Fruit fly (Drosophila melanogaster) whole organism, embryonic: Measurements from ENCODE around the gene CG15803.

Experiments used
- ATbp ChIP-seq: fragments of 200-800 bp; sonication (Bioruptor generic); optimal IDR thresholded peaks from 2 replicates; lab custom pipeline; 2017; ENCODE audit warnings: missing biosample characterization, mild to moderate bottlenecking, missing genetic modification characterization, missing genetic modification reagents
- B-H2 ChIP-seq: fragments of 200-800 bp; sonication (Bioruptor generic); optimal IDR thresholded peaks from 2 replicates; lab custom pipeline; 2018; ENCODE audit warnings: missing biosample characterization, mild to moderate bottlenecking, missing genetic modification characterization
- C15 ChIP-seq: fragments of 200-800 bp; sonication (Bioruptor generic); IDR thresholded peaks from 3 replicates; pipeline ENCODE4 v1.3.6; 2022; ENCODE audit warnings: missing biosample characterization, missing genetic modification characterization
- CG10543 ChIP-seq: fragments of 200-800 bp; sonication (Bioruptor generic); optimal IDR thresholded peaks from 3 replicates; lab custom pipeline; 2017; ENCODE audit warnings: missing biosample characterization, mild to moderate bottlenecking, missing genetic modification characterization, moderate library complexity
- CG10654 ChIP-seq: fragments of 200-800 bp; sonication (Bioruptor generic); optimal IDR thresholded peaks from 2 replicates; lab custom pipeline; 2016; ENCODE audit warnings: missing biosample characterization, missing genetic modification characterization
- CG13287 ChIP-seq: fragments of 200-800 bp; sonication (Bioruptor generic); IDR thresholded peaks from 2 replicates; pipeline ENCODE4 v1.3.6; 2022; ENCODE audit warnings: missing biosample characterization, missing genetic modification characterization; ENCODE audit not compliant: partially characterized antibody
- CG14014 ChIP-seq: fragments of 200-800 bp; sonication (Bioruptor generic); IDR thresholded peaks from 2 replicates; pipeline ENCODE4 v1.3.6; 2022; ENCODE audit warnings: missing biosample characterization, missing genetic modification characterization
- CG15269 ChIP-seq: fragments of 200-800 bp; sonication (Bioruptor generic); optimal IDR thresholded peaks from 2 replicates; lab custom pipeline; 2018; ENCODE audit warnings: missing biosample characterization, mild to moderate bottlenecking, missing genetic modification characterization, moderate library complexity
- CG1647 ChIP-seq: fragments of 200-800 bp; sonication (Bioruptor generic); optimal IDR thresholded peaks from 3 replicates; lab custom pipeline; 2016; ENCODE audit warnings: missing biosample characterization, missing genetic modification characterization
- CG16863 ChIP-seq: fragments of 200-800 bp; sonication (Bioruptor generic); optimal IDR thresholded peaks from 3 replicates; lab custom pipeline; 2016; ENCODE audit warnings: missing biosample characterization, missing genetic modification characterization
- CG17186 ChIP-seq: fragments of 200-800 bp; sonication (Bioruptor generic); optimal IDR thresholded peaks from 3 replicates; lab custom pipeline; 2017; ENCODE audit warnings: missing biosample characterization, missing genetic modification reagents, missing genetic modification characterization
- CG17361 ChIP-seq: fragments of 200-800 bp; sonication (Bioruptor generic); IDR thresholded peaks from 3 replicates; pipeline ENCODE4 v1.3.6; 2022; ENCODE audit warnings: missing biosample characterization, missing genetic modification characterization
- CG18476 ChIP-seq: fragments of 200-800 bp; sonication (Bioruptor generic); optimal IDR thresholded peaks from 2 replicates; lab custom pipeline; 2016; ENCODE audit warnings: missing biosample characterization, mild to moderate bottlenecking, missing genetic modification characterization
- CG3065 ChIP-seq: fragments of 200-800 bp; sonication (Bioruptor generic); optimal IDR thresholded peaks from 2 replicates; lab custom pipeline; 2016; ENCODE audit warnings: missing biosample characterization, missing genetic modification characterization
- CG31441 ChIP-seq: fragments of 200-800 bp; sonication (Bioruptor generic); IDR thresholded peaks from 2 replicates; pipeline ENCODE4 v1.3.6; 2022; ENCODE audit warnings: missing biosample characterization, missing genetic modification characterization
- CG3281 ChIP-seq: fragments of 200-800 bp; sonication (Bioruptor generic); optimal IDR thresholded peaks from 3 replicates; lab custom pipeline; 2017; ENCODE audit warnings: missing biosample characterization, mild to moderate bottlenecking, missing genetic modification characterization
- CG4328 ChIP-seq: fragments of 200-800 bp; sonication (Bioruptor generic); optimal IDR thresholded peaks from 3 replicates; lab custom pipeline; 2017; ENCODE audit warnings: missing biosample characterization, missing genetic modification reagents, missing genetic modification characterization
- CG5245 ChIP-seq: fragments of 200-800 bp; sonication (Bioruptor generic); optimal IDR thresholded peaks from 3 replicates; lab custom pipeline; 2016; ENCODE audit warnings: missing biosample characterization, missing genetic modification characterization
- CG5953 ChIP-seq: fragments of 200-800 bp; sonication (Bioruptor generic); IDR thresholded peaks from 2 replicates; pipeline ENCODE4 v1.3.6; 2022; ENCODE audit warnings: missing biosample characterization, missing genetic modification characterization
- CG6254 ChIP-seq: fragments of 200-800 bp; sonication (Bioruptor generic); optimal IDR thresholded peaks from 3 replicates; lab custom pipeline; 2017; ENCODE audit warnings: mild to moderate bottlenecking, missing biosample characterization, missing genetic modification reagents, missing genetic modification characterization
- Dek ChIP-seq: fragments of 200-800 bp; sonication (Bioruptor generic); optimal IDR thresholded peaks from 3 replicates; lab custom pipeline; 2019; ENCODE audit warnings: missing biosample characterization, mild to moderate bottlenecking, missing genetic modification characterization, moderate library complexity
- Dip2 ChIP-seq: fragments of 200-800 bp; sonication (Bioruptor generic); IDR thresholded peaks from 2 replicates; pipeline ENCODE4 v1.3.6; 2022; ENCODE audit warnings: missing biosample characterization, missing genetic modification characterization
- E2f2 ChIP-seq: fragments of 200-800 bp; sonication (Bioruptor generic); IDR thresholded peaks from 2 replicates; pipeline ENCODE4 v1.3.6; 2022; ENCODE audit warnings: missing biosample characterization, missing genetic modification characterization
- ERR ChIP-seq: fragments of 200-800 bp; sonication (Bioruptor generic); optimal IDR thresholded peaks from 2 replicates; lab custom pipeline; 2016; ENCODE audit warnings: missing biosample characterization, missing genetic modification characterization
- H2.0 ChIP-seq: fragments of 200-800 bp; sonication (Bioruptor generic); IDR thresholded peaks from 2 replicates; pipeline ENCODE4 v1.3.6; 2022; ENCODE audit warnings: missing biosample characterization, missing genetic modification characterization
- HLH4C ChIP-seq: fragments of 200-800 bp; sonication (Bioruptor generic); IDR thresholded peaks from 3 replicates; pipeline ENCODE4 v1.3.6; 2022; ENCODE audit warnings: missing biosample characterization, missing genetic modification characterization; ENCODE audit not compliant: partially characterized antibody
- Hey ChIP-seq: fragments of 200-800 bp; sonication (Bioruptor generic); optimal IDR thresholded peaks from 3 replicates; lab custom pipeline; 2018; ENCODE audit warnings: missing biosample characterization, mild to moderate bottlenecking, missing genetic modification characterization
- Hsf ChIP-seq: fragments of 200-800 bp; sonication (Bioruptor generic); optimal IDR thresholded peaks from 3 replicates; lab custom pipeline; 2016; ENCODE audit warnings: missing biosample characterization, missing genetic modification characterization
- Jarid2 ChIP-seq: fragments of 200-800 bp; sonication (Bioruptor generic); optimal IDR thresholded peaks from 3 replicates; lab custom pipeline; 2017; ENCODE audit warnings: mild to moderate bottlenecking, missing biosample characterization, missing genetic modification reagents, missing genetic modification characterization
- Lpt ChIP-seq: fragments of >200 bp; optimal IDR thresholded peaks from 2 replicates; lab custom pipeline; 2018; ENCODE audit warnings: missing biosample characterization, missing genetic modification characterization
- MESR4 ChIP-seq: fragments of 200-800 bp; sonication (Bioruptor generic); optimal IDR thresholded peaks from 2 replicates; lab custom pipeline; 2018; ENCODE audit warnings: missing biosample characterization, mild to moderate bottlenecking, missing genetic modification characterization, moderate library complexity
- Nf-YB ChIP-seq: fragments of 200-800 bp; sonication (Bioruptor generic); optimal IDR thresholded peaks from 3 replicates; lab custom pipeline; 2019; ENCODE audit warnings: missing biosample characterization, mild to moderate bottlenecking, missing genetic modification characterization, moderate library complexity
- Oaz ChIP-seq: fragments of 200-800 bp; sonication (Bioruptor generic); IDR thresholded peaks from 2 replicates; pipeline ENCODE4 v1.3.6; 2022; ENCODE audit warnings: missing biosample characterization, missing genetic modification characterization
- Six4 ChIP-seq: fragments of 200-800 bp; sonication (Bioruptor generic); optimal IDR thresholded peaks from 2 replicates; lab custom pipeline; 2016; ENCODE audit warnings: missing biosample characterization, missing genetic modification characterization
- Tbp ChIP-seq: fragments of >200 bp; optimal IDR thresholded peaks from 2 replicates; lab custom pipeline; 2018; ENCODE audit warnings: missing biosample characterization, missing genetic modification characterization
- bcd ChIP-seq: fragments of 200-800 bp; sonication (Bioruptor generic); optimal IDR thresholded peaks from 2 replicates; lab custom pipeline; 2017; ENCODE audit warnings: missing biosample characterization, mild to moderate bottlenecking, missing genetic modification characterization
- bigmax ChIP-seq: fragments of 200-800 bp; sonication (Bioruptor generic); optimal IDR thresholded peaks from 2 replicates; lab custom pipeline; 2018; ENCODE audit warnings: missing biosample characterization, mild to moderate bottlenecking, missing genetic modification characterization
- cg ChIP-seq: fragments of 200-800 bp; sonication (Bioruptor generic); optimal IDR thresholded peaks from 3 replicates; lab custom pipeline; 2019; ENCODE audit warnings: missing biosample characterization, mild to moderate bottlenecking, missing genetic modification characterization, moderate library complexity
- chm ChIP-seq: fragments of 200-800 bp; sonication (Bioruptor generic); IDR thresholded peaks from 2 replicates; pipeline ENCODE4 v1.3.6; 2022; ENCODE audit warnings: missing biosample characterization, missing genetic modification characterization
- chn ChIP-seq: fragments of 200-800 bp; sonication (Bioruptor generic); optimal IDR thresholded peaks from 2 replicates; lab custom pipeline; 2016; ENCODE audit warnings: missing biosample characterization, missing genetic modification characterization
- disco-r ChIP-seq: fragments of 200-800 bp; sonication (Bioruptor generic); optimal IDR thresholded peaks from 2 replicates; lab custom pipeline; 2016; ENCODE audit warnings: missing biosample characterization, missing genetic modification characterization
- fd102C ChIP-seq: fragments of 200-800 bp; sonication (Bioruptor generic); optimal IDR thresholded peaks from 2 replicates; lab custom pipeline; 2018; ENCODE audit warnings: missing biosample characterization, mild to moderate bottlenecking, missing genetic modification characterization, moderate library complexity
- gcm2 ChIP-seq: fragments of 200-800 bp; sonication (Bioruptor generic); optimal IDR thresholded peaks from 2 replicates; lab custom pipeline; 2016; ENCODE audit warnings: missing biosample characterization, missing genetic modification characterization
- grn ChIP-seq: fragments of 200-800 bp; sonication (Bioruptor generic); optimal IDR thresholded peaks from 3 replicates; lab custom pipeline; 2017; ENCODE audit warnings: missing biosample characterization, missing genetic modification characterization
- gsb ChIP-seq: fragments of 200-800 bp; sonication (Bioruptor generic); IDR thresholded peaks from 2 replicates; pipeline ENCODE4 v1.3.6; 2022; ENCODE audit warnings: missing biosample characterization, missing genetic modification characterization
- hbn ChIP-seq: fragments of 200-800 bp; sonication (Bioruptor generic); IDR thresholded peaks from 2 replicates; pipeline ENCODE4 v1.3.6; 2022; ENCODE audit warnings: missing biosample characterization, missing genetic modification characterization; ENCODE audit not compliant: partially characterized antibody
- lmd ChIP-seq: fragments of 200-800 bp; sonication (Bioruptor generic); IDR thresholded peaks from 2 replicates; pipeline ENCODE4 v1.3.6; 2022; ENCODE audit warnings: missing biosample characterization, missing genetic modification characterization
- otp ChIP-seq: fragments of 200-800 bp; sonication (Bioruptor generic); IDR thresholded peaks from 3 replicates; pipeline ENCODE4, ENCODE4 v1.3.6; 2022; ENCODE audit warnings: missing biosample characterization, missing genetic modification characterization
- ttk ChIP-seq: fragments of 200-800 bp; sonication (Bioruptor generic); IDR thresholded peaks from 2 replicates; pipeline ENCODE4 v2.1.2; 2022; ENCODE audit warnings: missing biosample characterization, missing genetic modification characterization
- unpg ChIP-seq: fragments of 200-800 bp; sonication (Bioruptor generic); optimal IDR thresholded peaks from 3 replicates; lab custom pipeline; 2018; ENCODE audit warnings: missing biosample characterization, mild to moderate bottlenecking, missing genetic modification characterization, moderate library complexity
- vnd ChIP-seq: fragments of 200-800 bp; sonication (Bioruptor generic); IDR thresholded peaks from 3 replicates; pipeline ENCODE4 v1.3.6; 2022; ENCODE audit warnings: missing biosample characterization, missing genetic modification characterization; ENCODE audit not compliant: partially characterized antibody

CG15803 gene

DNA sequence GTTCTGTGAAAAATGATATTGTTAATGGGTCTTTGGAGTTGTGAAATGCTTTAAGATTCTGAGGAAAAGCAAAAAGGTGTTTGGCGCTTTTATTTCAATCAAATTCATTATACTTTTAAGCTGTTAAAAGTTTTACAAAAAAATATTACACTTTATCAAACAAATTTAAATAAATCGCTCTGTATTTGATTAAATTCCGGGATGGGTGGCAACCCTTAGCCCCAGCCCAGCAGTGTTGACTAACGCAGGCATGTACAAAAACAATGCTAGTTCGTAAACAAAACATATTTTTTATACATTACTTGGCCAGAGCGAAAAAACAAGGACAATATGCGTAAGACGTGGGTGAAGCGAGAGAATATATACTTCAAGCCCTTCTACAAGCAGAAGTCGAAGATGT is 44.2 kb upstream of the CG15803 start, which contains the start of gene CG7685 (continued):
- TF ChIP-seq CG1647 (GFP tag; lab: Kevin White, UChicago) (peak; percentile 68), CG15269 (peak; percentile 73), chm (GFP tag; lab: Robert Waterston, UW) (peak; percentile 77; the same call in 1 of the 2 replicates), Tbp (GFP tag; lab: Kevin White, UChicago) (no peak), bcd (GFP tag; lab: Kevin White, UChicago) (peak; percentile 36), CG5245 (peak; percentile 34), CG10654 (GFP tag; lab: Kevin White, UChicago) (peak; percentile 32), E2f2 (GFP tag; lab: Robert Waterston, UW) (peak; percentile 83), CG4328 (GFP tag; lab: Kevin White, UChicago) (peak; percentile 55), gcm2 (peak; percentile 45), Nf-YB (GFP tag; lab: Kevin White, UChicago) (peak; percentile 28), otp (GFP tag; lab: Robert Waterston, UW) (no peak), CG3281 (GFP tag; lab: Kevin White, UChicago) (peak; percentile 77), CG14014 (GFP tag; lab: Robert Waterston, UW) (peak; percentile 57; the same call in 1 of the 2 replicates), fd102C (GFP tag; lab: Kevin White, UChicago) (no peak), bigmax (GFP tag; lab: Kevin White, UChicago) (no peak), CG13287 (GFP tag; lab: Robert Waterston, UW) (peak; percentile 55), CG16863 (GFP tag; lab: Kevin White, UChicago) (peak; percentile 58), CG6254 (GFP tag; lab: Kevin White, UChicago) (no peak), C15 (GFP tag; lab: Robert Waterston, UW) (no peak), B-H2 (GFP tag; lab: Kevin White, UChicago) (peak; percentile 89), Dek (tag; lab: Kevin White, UChicago) (peak; percentile 55), ttk (GFP tag; lab: Robert Waterston, UW) (0 out of 2 replicates have a peak, but pooled peaks have one; percentile 22), HLH4C (GFP tag; lab: Robert Waterston, UW) (no peak), chn (GFP tag; lab: Kevin White, UChicago) (peak; percentile 64), grn (GFP tag; lab: Kevin White, UChicago) (no peak), CG3065 (GFP tag; lab: Kevin White, UChicago) (no peak), Oaz (GFP tag; lab: Robert Waterston, UW) (no peak), gsb (GFP tag; lab: Robert Waterston, UW) (no peak), ERR (peak; percentile 11), vnd (no peak), Hey (peak; percentile 5), MESR4 (peak; percentile 57), cg (GFP tag; lab: Kevin White, UChicago) (no peak), unpg (GFP tag; lab: Kevin White, UChicago) (peak; percentile 64), lmd (GFP tag; lab: Robert Waterston, UW) (peak; percentile 56; the same call in 1 of the 2 replicates), H2.0 (GFP tag; lab: Robert Waterston, UW) (0 out of 2 replicates have a peak, but pooled peaks have one; percentile 46), CG31441 (GFP tag; lab: Robert Waterston, UW) (peak; percentile 64), ATbp (GFP tag; lab: Kevin White, UChicago) (no peak), Lpt (GFP tag; lab: Kevin White, UChicago) (no peak), disco-r (GFP tag; lab: Kevin White, UChicago) (no peak), Six4 (peak; percentile 44), CG17361 (GFP tag; lab: Robert Waterston, UW) (peak; percentile 58; the same call in 1 of the 3 replicates), CG17186 (GFP tag; lab: Kevin White, UChicago) (peak; percentile 9), Hsf (GFP tag; lab: Kevin White, UChicago) (peak; percentile 56), CG10543 (GFP tag; lab: Kevin White, UChicago) (peak; percentile 78), CG18476 (peak; percentile 32), hbn (no peak), Dip2 (no peak), CG5953 (GFP tag; lab: Robert Waterston, UW) (peak; percentile 38; the same call in 1 of the 2 replicates), Jarid2 (GFP tag; lab: Kevin White, UChicago) (no peak)
